Fruit fly (Drosophila melanogaster) whole organism, embryonic: ENCODE measurements around the gene zf30C.

Experiments used
- Atf3 ChIP-seq: fragments of 200-800 bp; sonication (Bioruptor generic); optimal IDR thresholded peaks from 3 replicates; lab custom pipeline; 2016; ENCODE audit warnings: missing biosample characterization, missing genetic modification characterization
- Atf6 ChIP-seq: fragments of 200-800 bp; sonication (Bioruptor generic); IDR thresholded peaks from 2 replicates; pipeline ENCODE4 v1.3.6; 2022; ENCODE audit warnings: missing biosample characterization, missing genetic modification characterization
- CG10366 ChIP-seq: fragments of 200-800 bp; sonication (Bioruptor generic); IDR thresholded peaks from 2 replicates; pipeline ENCODE4 v1.3.6; 2022; ENCODE audit warnings: missing biosample characterization, missing genetic modification characterization
- CG11247 ChIP-seq: fragments of 200-800 bp; sonication (Bioruptor generic); IDR thresholded peaks from 2 replicates; pipeline ENCODE4 v1.3.6; 2022; ENCODE audit warnings: missing biosample characterization, missing genetic modification characterization
- CG11696 ChIP-seq: fragments of 200-800 bp; sonication (Bioruptor generic); IDR thresholded peaks from 2 replicates; pipeline ENCODE4 v1.3.6; 2022; ENCODE audit warnings: missing biosample characterization, missing genetic modification characterization
- CG12744 ChIP-seq: fragments of 200-800 bp; sonication (Bioruptor generic); optimal IDR thresholded peaks from 2 replicates; lab custom pipeline; 2016; ENCODE audit warnings: missing biosample characterization, missing genetic modification characterization
- CG14441 ChIP-seq: fragments of 200-800 bp; sonication (Bioruptor generic); IDR thresholded peaks from 2 replicates; pipeline ENCODE4 v1.3.6; 2022; ENCODE audit warnings: missing biosample characterization, missing genetic modification characterization
- CG14710 ChIP-seq: fragments of 200-800 bp; sonication (Bioruptor generic); optimal IDR thresholded peaks from 3 replicates; lab custom pipeline; 2019; ENCODE audit warnings: missing biosample characterization, mild to moderate bottlenecking, missing genetic modification characterization, moderate library complexity
- CG15269 ChIP-seq: fragments of 200-800 bp; sonication (Bioruptor generic); optimal IDR thresholded peaks from 2 replicates; lab custom pipeline; 2018; ENCODE audit warnings: missing biosample characterization, mild to moderate bottlenecking, missing genetic modification characterization, moderate library complexity
- CG18599 ChIP-seq: fragments of 200-800 bp; sonication (Bioruptor generic); optimal IDR thresholded peaks from 3 replicates; lab custom pipeline; 2017; ENCODE audit warnings: missing biosample characterization, missing genetic modification characterization, mild to moderate bottlenecking, moderate library complexity, missing genetic modification reagents
- CG2129 ChIP-seq: fragments of 200-800 bp; sonication (Bioruptor generic); IDR thresholded peaks from 2 replicates; pipeline ENCODE4 v1.3.6; 2022; ENCODE audit warnings: missing biosample characterization, missing genetic modification characterization; ENCODE audit not compliant: partially characterized antibody
- CG31365 ChIP-seq: fragments of 200-800 bp; sonication (Bioruptor generic); optimal IDR thresholded peaks from 2 replicates; lab custom pipeline; 2018; ENCODE audit warnings: missing biosample characterization, mild to moderate bottlenecking, missing genetic modification characterization
- CG31388 ChIP-seq: fragments of 200-800 bp; sonication (Bioruptor generic); optimal IDR thresholded peaks from 2 replicates; lab custom pipeline; 2016; ENCODE audit warnings: missing biosample characterization, missing genetic modification characterization
- CG32532 ChIP-seq: fragments of 200-800 bp; sonication (Bioruptor generic); IDR thresholded peaks from 2 replicates; pipeline ENCODE4 v1.3.6; 2022; ENCODE audit warnings: missing biosample characterization, missing genetic modification characterization
- CG34422 ChIP-seq: fragments of 200-800 bp; sonication (Bioruptor generic); IDR thresholded peaks from 3 replicates; pipeline ENCODE4 v1.3.6; 2022; ENCODE audit warnings: missing biosample characterization, missing genetic modification characterization
- CG4820 ChIP-seq: fragments of 200-800 bp; sonication (Bioruptor generic); optimal IDR thresholded peaks from 3 replicates; lab custom pipeline; 2016; ENCODE audit warnings: missing biosample characterization, missing genetic modification characterization
- CG6254 ChIP-seq: fragments of 200-800 bp; sonication (Bioruptor generic); optimal IDR thresholded peaks from 3 replicates; lab custom pipeline; 2017; ENCODE audit warnings: mild to moderate bottlenecking, missing biosample characterization, missing genetic modification reagents, missing genetic modification characterization
- CG6813 ChIP-seq: fragments of 200-800 bp; sonication (Bioruptor generic); optimal IDR thresholded peaks from 2 replicates; lab custom pipeline; 2017; ENCODE audit warnings: missing biosample characterization, missing genetic modification characterization, mild to moderate bottlenecking, moderate library complexity, missing genetic modification reagents
- CG7745 ChIP-seq: fragments of 200-800 bp; sonication (Bioruptor generic); optimal IDR thresholded peaks from 2 replicates; lab custom pipeline; 2018; ENCODE audit warnings: missing biosample characterization, mild to moderate bottlenecking, missing genetic modification characterization, moderate library complexity
- CG8290 ChIP-seq, 3 experiments: fragments of 200-800 bp; sonication (Bioruptor generic); optimal IDR thresholded peaks; 2 replicates each; lab custom pipeline; 2016 to 2019; ENCODE audit warnings: missing biosample characterization in 3 of 3, missing genetic modification characterization in 3 of 3, mild to moderate bottlenecking in 2 of 3, moderate library complexity in 1 of 3
- CG9609 ChIP-seq: fragments of 200-800 bp; sonication (Bioruptor generic); optimal IDR thresholded peaks from 3 replicates; lab custom pipeline; 2016; ENCODE audit warnings: missing biosample characterization, missing genetic modification characterization
- Deaf1 ChIP-seq: fragments of 200-800 bp; optimal IDR thresholded peaks from 3 replicates; lab custom pipeline; 2019; ENCODE audit warnings: missing biosample characterization, mild to moderate bottlenecking, missing genetic modification characterization, moderate library complexity
- Dek ChIP-seq: fragments of 200-800 bp; sonication (Bioruptor generic); optimal IDR thresholded peaks from 3 replicates; lab custom pipeline; 2019; ENCODE audit warnings: missing biosample characterization, mild to moderate bottlenecking, missing genetic modification characterization, moderate library complexity
- Drgx ChIP-seq: fragments of 200-800 bp; sonication (Bioruptor generic); IDR thresholded peaks from 2 replicates; pipeline ENCODE4 v1.3.6; 2022; ENCODE audit warnings: missing biosample characterization, missing genetic modification characterization
- E2f2 ChIP-seq: fragments of 200-800 bp; sonication (Bioruptor generic); IDR thresholded peaks from 2 replicates; pipeline ENCODE4 v1.3.6; 2022; ENCODE audit warnings: missing biosample characterization, missing genetic modification characterization
- Ets65A ChIP-seq: fragments of 200-800 bp; sonication (Bioruptor generic); peaks from one replicate; lab custom pipeline; 2016; ENCODE audit warnings: missing biosample characterization, missing genetic modification characterization
- HLH54F ChIP-seq: fragments of 200-800 bp; sonication (Bioruptor generic); optimal IDR thresholded peaks from 3 replicates; lab custom pipeline; 2016; ENCODE audit warnings: missing biosample characterization, missing genetic modification characterization
- HmgD ChIP-seq: fragments of 200-800 bp; sonication (Bioruptor generic); optimal IDR thresholded peaks from 3 replicates; lab custom pipeline; 2016; ENCODE audit warnings: missing biosample characterization, missing genetic modification characterization
- HmgZ ChIP-seq: fragments of 200-800 bp; sonication (Bioruptor generic); optimal IDR thresholded peaks from 2 replicates; lab custom pipeline; 2018; ENCODE audit warnings: missing biosample characterization, mild to moderate bottlenecking, missing genetic modification characterization
- Mes4 ChIP-seq: fragments of 200-800 bp; sonication (Bioruptor generic); optimal IDR thresholded peaks from 2 replicates; lab custom pipeline; 2016; ENCODE audit warnings: missing biosample characterization, missing genetic modification characterization
- NFAT ChIP-seq: fragments of 200-800 bp; sonication (Bioruptor generic); IDR thresholded peaks from 2 replicates; pipeline ENCODE4 v1.3.6; 2022; ENCODE audit warnings: missing biosample characterization, missing genetic modification characterization
- Nf-YC ChIP-seq: fragments of 200-800 bp; optimal IDR thresholded peaks from 3 replicates; lab custom pipeline; 2019; ENCODE audit warnings: missing biosample characterization, mild to moderate bottlenecking, missing genetic modification characterization, moderate library complexity
- Sin3A ChIP-seq: fragments of >200 bp; optimal IDR thresholded peaks from 2 replicates; lab custom pipeline; 2018
- Xbp1 ChIP-seq: fragments of 200-800 bp; sonication (Bioruptor generic); optimal IDR thresholded peaks from 3 replicates; lab custom pipeline; 2016; ENCODE audit warnings: missing biosample characterization, mild to moderate bottlenecking, missing genetic modification characterization
- ara ChIP-seq: fragments of 200-800 bp; sonication (Bioruptor generic); IDR thresholded peaks from 2 replicates; pipeline ENCODE4 v1.3.6; 2022; ENCODE audit warnings: missing biosample characterization, missing genetic modification characterization
- ato ChIP-seq: fragments of 200-800 bp; sonication (Bioruptor generic); IDR thresholded peaks from 2 replicates; pipeline ENCODE4 v1.3.6; 2022; ENCODE audit warnings: missing biosample characterization, missing genetic modification characterization; ENCODE audit not compliant: partially characterized antibody
- bcd ChIP-seq: fragments of 200-800 bp; sonication (Bioruptor generic); optimal IDR thresholded peaks from 2 replicates; lab custom pipeline; 2017; ENCODE audit warnings: missing biosample characterization, mild to moderate bottlenecking, missing genetic modification characterization
- bigmax ChIP-seq: fragments of 200-800 bp; sonication (Bioruptor generic); optimal IDR thresholded peaks from 2 replicates; lab custom pipeline; 2018; ENCODE audit warnings: missing biosample characterization, mild to moderate bottlenecking, missing genetic modification characterization
- emc ChIP-seq: fragments of 200-800 bp; sonication (Bioruptor generic); optimal IDR thresholded peaks from 2 replicates; lab custom pipeline; 2016; ENCODE audit warnings: missing biosample characterization, missing genetic modification characterization
- her ChIP-seq: fragments of 200-800 bp; sonication (Bioruptor generic); optimal IDR thresholded peaks from 2 replicates; lab custom pipeline; 2016; ENCODE audit warnings: missing biosample characterization, missing genetic modification characterization
- lmd ChIP-seq: fragments of 200-800 bp; sonication (Bioruptor generic); IDR thresholded peaks from 2 replicates; pipeline ENCODE4 v1.3.6; 2022; ENCODE audit warnings: missing biosample characterization, missing genetic modification characterization
- luna ChIP-seq: fragments of 200-800 bp; sonication (Bioruptor generic); optimal IDR thresholded peaks from 2 replicates; lab custom pipeline; 2016; ENCODE audit warnings: missing biosample characterization, missing genetic modification characterization
- mam ChIP-seq: fragments of 200-800 bp; sonication (Bioruptor generic); optimal IDR thresholded peaks from 3 replicates; lab custom pipeline; 2016; ENCODE audit warnings: missing biosample characterization, missing genetic modification characterization
- nom ChIP-seq: fragments of 200-800 bp; sonication (Bioruptor generic); optimal IDR thresholded peaks from 2 replicates; lab custom pipeline; 2017; ENCODE audit warnings: missing biosample characterization, missing genetic modification characterization, mild to moderate bottlenecking, moderate library complexity, missing genetic modification reagents
- pho ChIP-seq: fragments of 200-800 bp; sonication (Bioruptor generic); optimal IDR thresholded peaks from 2 replicates; lab custom pipeline; 2016; ENCODE audit warnings: missing biosample characterization, missing genetic modification characterization
- row ChIP-seq: fragments of 200-800 bp; sonication (Bioruptor generic); IDR thresholded peaks from 3 replicates; pipeline ENCODE4 v1.3.6; 2022; ENCODE audit warnings: missing biosample characterization, missing genetic modification characterization
- sima ChIP-seq: fragments of 200-800 bp; sonication (Bioruptor generic); optimal IDR thresholded peaks from 2 replicates; lab custom pipeline; 2016; ENCODE audit warnings: missing biosample characterization, missing genetic modification characterization
- ssp ChIP-seq: fragments of 200-800 bp; sonication (Bioruptor generic); IDR thresholded peaks from 2 replicates; pipeline ENCODE4 v1.3.6; 2022; ENCODE audit warnings: missing biosample characterization, missing genetic modification characterization
- tin ChIP-seq: fragments of 200-800 bp; sonication (Bioruptor generic); optimal IDR thresholded peaks from 3 replicates; lab custom pipeline; 2016; ENCODE audit warnings: missing biosample characterization, missing genetic modification characterization
- vfl ChIP-seq: fragments of 200-800 bp; sonication (Bioruptor generic); optimal IDR thresholded peaks from 2 replicates; lab custom pipeline; 2016; ENCODE audit warnings: missing biosample characterization, missing genetic modification characterization
- yki ChIP-seq: fragments of >200 bp; optimal IDR thresholded peaks from 3 replicates; lab custom pipeline; 2018

The zf30C gene

DNA sequence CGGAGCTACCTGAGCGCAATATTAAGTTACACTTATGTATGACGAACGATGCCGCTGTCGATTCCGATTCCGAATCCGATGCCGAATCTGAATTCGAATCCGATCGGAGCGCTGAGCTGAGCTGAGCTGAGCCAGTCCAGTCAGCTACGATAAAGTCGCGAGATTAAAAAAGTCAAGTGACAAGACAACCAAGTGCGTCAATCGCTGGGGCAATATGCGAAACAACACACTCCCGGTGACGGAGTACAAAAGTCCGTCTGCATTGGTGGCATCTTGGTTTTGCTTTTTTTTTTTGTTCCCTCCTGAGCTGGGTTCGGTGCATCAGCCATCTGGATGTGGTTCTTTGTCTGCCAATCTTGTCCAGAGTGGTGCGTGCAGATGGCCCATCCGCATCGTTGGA, 21.6 kb downstream of the zf30C start:
- no peak for TF ChIP-seq CG4820
- TF ChIP-seq bcd (GFP tag; lab: Kevin White, UChicago), result no peak
- no peak for TF ChIP-seq emc
- TF ChIP-seq HmgZ, result no peak
- no peak for TF ChIP-seq Mes4 (GFP tag; lab: Kevin White, UChicago)
- no peak for TF ChIP-seq yki (lab: Kevin White, UChicago)
- TF ChIP-seq CG14441 (GFP tag; lab: Robert Waterston, UW), result no peak
- peak; percentile 60 for TF ChIP-seq Ets65A (GFP tag; lab: Kevin White, UChicago)
- no peak for TF ChIP-seq E2f2
- no peak for TF ChIP-seq vfl (GFP tag; lab: Kevin White, UChicago)
- no peak for TF ChIP-seq ara (GFP tag; lab: Robert Waterston, UW)
- TF ChIP-seq CG31388 (GFP tag; lab: Kevin White, UChicago), result no peak
- no peak for TF ChIP-seq sima (GFP tag; lab: Kevin White, UChicago)
- TF ChIP-seq Dek (tag; lab: Kevin White, UChicago), result no peak
- TF ChIP-seq CG9609, result no peak
- peak; percentile 20 for TF ChIP-seq Deaf1 (tag; lab: Kevin White, UChicago)
- TF ChIP-seq CG8290 (GFP tag; optimal IDR thresholded peaks at IDR 0.05; lab: Kevin White, UChicago), result no peak
- TF ChIP-seq CG8290 (tag; optimal IDR thresholded peaks at IDR 0.05; lab: Kevin White, UChicago), result no peak
- TF ChIP-seq nom, result peak; percentile 33

DNA sequence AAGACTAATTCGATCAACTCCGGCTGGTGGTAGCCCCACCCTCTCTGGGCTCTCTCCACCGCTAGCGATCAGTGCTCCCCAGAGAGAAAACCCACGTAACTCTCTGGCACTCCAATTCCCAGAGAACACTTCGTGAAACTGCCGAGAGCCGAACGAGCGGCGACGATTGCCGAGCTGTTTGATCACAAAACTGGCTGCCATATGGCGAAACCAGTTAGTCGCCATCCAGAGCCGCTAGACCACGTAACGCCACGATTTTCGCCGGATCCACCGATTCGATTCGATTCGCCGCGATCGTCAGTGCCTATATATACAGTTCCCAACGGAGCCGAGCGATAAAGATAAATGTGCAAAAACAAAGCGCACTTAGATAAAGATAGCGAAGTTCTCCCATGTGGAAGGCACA, 24.0 kb downstream of the zf30C start, which contains the start of gene IP3K1:
Gene IP3K1, plus strand, starts transcription at position 209 of the 406 bp plus-strand sequence.
- TF ChIP-seq bigmax (GFP tag; lab: Kevin White, UChicago) (no peak), pho (GFP tag; lab: Kevin White, UChicago) (no peak), CG14441 (GFP tag; lab: Robert Waterston, UW) (peak; percentile 49; the same call in 1 of the 2 replicates), CG34422 (GFP tag; lab: Robert Waterston, UW) (peak; percentile 65; the same call in 1 of the 3 replicates), HLH54F (peak; percentile 28), CG6813 (peak; percentile 27), Drgx (GFP tag; lab: Robert Waterston, UW) (peak; percentile 60), Xbp1 (GFP tag; lab: Kevin White, UChicago) (peak; percentile 29), NFAT (GFP tag; lab: Robert Waterston, UW) (peak; percentile 39; the same call in 1 of the 2 replicates), luna (GFP tag; lab: Kevin White, UChicago) (no peak), Atf3 (GFP tag; lab: Kevin White, UChicago) (no peak), HmgD (peak; percentile 53), CG31365 (tag; lab: Kevin White, UChicago) (peak; percentile 24), CG6254 (GFP tag; lab: Kevin White, UChicago) (no peak), CG18599 (GFP tag; lab: Kevin White, UChicago) (peak; percentile 45), ssp (GFP tag; lab: Robert Waterston, UW) (no peak), CG10366 (GFP tag; lab: Robert Waterston, UW) (no peak; the same call in 1 of the 2 replicates), Nf-YC (tag; lab: Kevin White, UChicago) (peak; percentile 56), her (GFP tag; lab: Kevin White, UChicago) (peak; percentile 61), Atf6 (peak; percentile 59), CG2129 (no peak), sima (GFP tag; lab: Kevin White, UChicago) (no peak), tin (no peak), CG11247 (GFP tag; lab: Robert Waterston, UW) (peak; percentile 48; the same call in 1 of the 2 replicates), mam (peak; percentile 10), CG32532 (GFP tag; lab: Robert Waterston, UW) (peak; percentile 83), CG11696 (GFP tag; lab: Robert Waterston, UW) (peak; percentile 29; the same call in 1 of the 2 replicates), CG7745 (tag; lab: Kevin White, UChicago) (no peak), lmd (peak; percentile 15; the same call in 1 of the 2 replicates), ato (GFP tag; lab: Robert Waterston, UW) (peak; percentile 80), CG15269 (tag; lab: Kevin White, UChicago) (peak; percentile 55), row (GFP tag; lab: Robert Waterston, UW) (no peak), E2f2 (peak; percentile 45; the same call in 1 of the 2 replicates), CG14710 (no peak), yki (lab: Kevin White, UChicago) (peak; percentile 86), Sin3A (no peak), CG12744 (GFP tag; lab: Kevin White, UChicago) (peak; percentile 16)
